Worm (Caenorhabditis elegans): Measurements from ENCODE around the gene C44C11.6.

DNA sequence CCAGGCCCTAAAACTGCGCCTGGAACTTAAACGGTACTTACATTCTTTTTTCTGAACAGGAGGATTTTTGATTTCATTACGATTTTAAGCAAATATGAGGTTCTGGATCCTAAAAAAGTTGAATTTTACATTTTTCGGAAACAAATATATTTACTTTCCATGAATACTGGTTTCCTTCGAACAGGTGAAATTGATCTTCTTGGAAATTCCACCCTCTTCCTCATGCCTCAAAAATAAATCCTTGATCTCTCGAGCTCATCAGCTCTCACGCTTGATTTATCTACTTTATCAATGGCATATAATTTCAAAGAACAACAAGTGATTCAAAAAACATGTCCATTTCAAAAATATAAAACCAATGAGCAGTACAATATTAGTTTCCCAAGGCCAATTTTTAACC is 42.9 kb downstream of the C44C11.6 start:
- TF ChIP-seq med-1 (GFP tag; optimal IDR thresholded peaks at IDR 0.05; ENCODE audit: insufficient read depth) (no peak), ref-1 (GFP tag; conservative IDR thresholded peaks at IDR 0.05) (no peak), cog-1 (tag; optimal IDR thresholded peaks at IDR 0.05) (no peak)
